Fruit fly (Drosophila melanogaster): Measurements from ENCODE around the gene CG33234.

CG33234 gene

DNA sequence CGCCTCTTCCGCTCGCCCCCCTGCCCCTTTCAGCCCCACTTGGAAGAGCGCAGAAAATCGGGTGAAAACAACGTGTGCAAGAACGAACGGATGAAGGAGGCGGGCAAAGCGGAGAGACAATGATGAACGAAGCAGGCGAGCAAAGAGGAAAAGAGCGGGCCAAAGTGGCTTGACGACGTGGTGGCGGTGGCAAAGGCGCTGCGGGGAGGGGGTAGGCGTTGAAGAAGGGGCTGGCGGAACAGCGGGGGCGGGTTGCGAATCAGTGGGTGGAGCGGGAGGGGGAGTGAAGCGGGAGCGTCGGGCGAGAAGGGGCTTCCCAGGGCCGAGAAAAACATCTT, 28.7 kb upstream of the CG33234 start (continued):
- TF ChIP-seq CG7928 (GFP tag; optimal IDR thresholded peaks at IDR 0.05) (no peak), slp2 (GFP tag; optimal IDR thresholded peaks at IDR 0.05) (no peak), CG2712 (tag; optimal IDR thresholded peaks at IDR 0.05) (no peak), CG1832 (GFP tag; optimal IDR thresholded peaks at IDR 0.05) (no peak), crol (GFP tag; IDR thresholded peaks at IDR 0.05) (peak; percentile 100), bsh (GFP tag; optimal IDR thresholded peaks at IDR 0.05) (no peak), Ets97D (GFP tag; optimal IDR thresholded peaks at IDR 0.05) (no peak), Meics (GFP tag; optimal IDR thresholded peaks at IDR 0.05) (no peak), hbn (GFP tag; IDR thresholded peaks at IDR 0.05; ENCODE audit: partially characterized antibody) (0 out of 2 replicates have a peak, but pooled peaks have one; percentile 20), run (tag; optimal IDR thresholded peaks at IDR 0.05) (no peak), Lpt (GFP tag; optimal IDR thresholded peaks at IDR 0.05) (no peak), CG4282 (GFP tag; optimal IDR thresholded peaks at IDR 0.05) (no peak), chn (GFP tag; optimal IDR thresholded peaks at IDR 0.05) (no peak), bcd (GFP tag; optimal IDR thresholded peaks at IDR 0.05) (no peak), CG11695 (GFP tag; IDR thresholded peaks at IDR 0.05) (no peak), CG9437 (GFP tag; optimal IDR thresholded peaks at IDR 0.05) (no peak), CG9817 (tag; optimal IDR thresholded peaks at IDR 0.05) (no peak), CG11696 (GFP tag; IDR thresholded peaks at IDR 0.05) (no peak), CG13287 (GFP tag; IDR thresholded peaks at IDR 0.05; ENCODE audit: partially characterized antibody) (no peak; the same call in 1 of the 2 replicates), HLH3B (GFP tag; IDR thresholded peaks at IDR 0.05) (no peak), CG17385 (GFP tag; optimal IDR thresholded peaks at IDR 0.05) (no peak), Trl (optimal IDR thresholded peaks at IDR 0.05) (peak; percentile 5 to 6), Trl (GFP tag; optimal IDR thresholded peaks at IDR 0.05) (no peak), Oli (tag; optimal IDR thresholded peaks at IDR 0.05) (no peak), CG12769 (tag; optimal IDR thresholded peaks at IDR 0.05) (peak; percentile 58), CG31224 (GFP tag; IDR thresholded peaks at IDR 0.05) (0 out of 2 replicates have a peak, but pooled peaks have one; percentile 21), rib (GFP tag; IDR thresholded peaks at IDR 0.05) (peak; percentile 88), lab (GFP tag; optimal IDR thresholded peaks at IDR 0.05) (peak; percentile 6), B-H2 (GFP tag; optimal IDR thresholded peaks at IDR 0.05) (no peak), C15 (GFP tag; IDR thresholded peaks at IDR 0.05) (no peak), sisA (GFP tag; IDR thresholded peaks at IDR 0.05) (0 out of 2 replicates have a peak, but pooled peaks have one; percentile 19), Hand (GFP tag; optimal IDR thresholded peaks at IDR 0.05) (no peak), Dll (GFP tag; IDR thresholded peaks at IDR 0.05; ENCODE audit: partially characterized antibody) (no peak), dmrt99B (tag; optimal IDR thresholded peaks at IDR 0.05) (no peak), ERR (GFP tag; optimal IDR thresholded peaks at IDR 0.05) (no peak), CG32767 (GFP tag; IDR thresholded peaks at IDR 0.05) (no peak; the same call in 1 of the 2 replicates), btn (GFP tag; optimal IDR thresholded peaks at IDR 0.05) (no peak), tx (GFP tag; optimal IDR thresholded peaks at IDR 0.05) (no peak), CG6175 (GFP tag; IDR thresholded peaks at IDR 0.05) (peak; percentile 51; the same call in 1 of the 3 replicates), CG32532 (GFP tag; IDR thresholded peaks at IDR 0.05) (peak; percentile 55), Eip74EF (GFP tag; optimal IDR thresholded peaks at IDR 0.05) (no peak), CG34376 (GFP tag; optimal IDR thresholded peaks at IDR 0.05) (peak; percentile 7), D19A (tag; optimal IDR thresholded peaks at IDR 0.05) (peak; percentile 62), inv (GFP tag; IDR thresholded peaks at IDR 0.05; ENCODE audit: partially characterized antibody) (no peak), Fer1 (GFP tag; optimal IDR thresholded peaks at IDR 0.05) (peak; percentile 4), cwo (GFP tag; optimal IDR thresholded peaks at IDR 0.05) (no peak), CG8290 (GFP tag; optimal IDR thresholded peaks at IDR 0.05) (no peak), CG8290 (tag; optimal IDR thresholded peaks at IDR 0.05) (peak in 1 of 2 experiments; percentile 10), sug (tag; optimal IDR thresholded peaks at IDR 0.05) (peak; percentile 26), mirr (GFP tag; optimal IDR thresholded peaks at IDR 0.05) (peak; percentile 22), h (optimal IDR thresholded peaks at IDR 0.05) (peak; percentile 36), slbo (GFP tag; IDR thresholded peaks at IDR 0.05) (peak; percentile 35; the same call in 1 of the 2 replicates)

Measured in whole organism, embryonic.